Worm (Caenorhabditis elegans) whole organism, L4 larva: ENCODE data around the gene smf-3.

Experiments
- D1046.2 ChIP-seq: fragments of 200-800 bp; sonication (Bioruptor generic); IDR thresholded peaks from 2 replicates; pipeline ENCODE4 v1.3.6; 2022; ENCODE audit warnings: missing genetic modification characterization, missing compliant biosample characterization
- F26F4.8 ChIP-seq: fragments of 200-800 bp; sonication (Bioruptor generic); conservative IDR thresholded peaks from 2 replicates; pipeline ENCODE4 v1.3.6; 2022; ENCODE audit warnings: missing genetic modification characterization, missing compliant biosample characterization
- F49E8.2 ChIP-seq: sonication (generic microtip); optimal IDR thresholded peaks from 2 replicates; lab custom pipeline; 2016; ENCODE audit warnings: missing compliant biosample characterization, mild to moderate bottlenecking, missing genetic modification characterization, borderline replicate concordance
- T20F7.1 ChIP-seq: fragments of 200-800 bp; sonication (Bioruptor generic); optimal IDR thresholded peaks from 2 replicates; lab custom pipeline; 2018; ENCODE audit warnings: mild to moderate bottlenecking, missing genetic modification characterization, missing compliant biosample characterization
- Y5F2A.4 ChIP-seq: fragments of 200-800 bp; sonication (Bioruptor generic); optimal IDR thresholded peaks from 2 replicates; lab custom pipeline; 2018; ENCODE audit warnings: mild to moderate bottlenecking, missing genetic modification characterization, missing compliant biosample characterization
- ZK337.2 ChIP-seq: fragments of 200-800 bp; sonication (Bioruptor generic); IDR thresholded peaks from 2 replicates; pipeline ENCODE4 v1.3.6; 2022; ENCODE audit warnings: missing genetic modification reagents, missing genetic modification characterization, missing compliant biosample characterization
- aha-1 ChIP-seq: fragments of 150-350 bp; peaks from one replicate; lab custom pipeline; 2014; ENCODE audit warnings: missing biosample characterization, missing genetic modification characterization
- aly-2 ChIP-seq: sonication (generic microtip); optimal IDR thresholded peaks from 2 replicates; lab custom pipeline; 2018; ENCODE audit warnings: missing biosample characterization, missing genetic modification characterization
- ama-1 ChIP-seq: fragments of 150-350 bp; optimal IDR thresholded peaks from 2 replicates; lab custom pipeline; 2014; ENCODE audit warnings: inconsistent platforms, mixed read lengths
- ceh-20 ChIP-seq: fragments of 200-800 bp; sonication (Bioruptor generic); IDR thresholded peaks from 2 replicates; pipeline ENCODE4 v1.3.6; 2022; ENCODE audit warnings: missing genetic modification reagents, missing genetic modification characterization, missing compliant biosample characterization
- ceh-28 ChIP-seq: fragments of 150-350 bp; optimal IDR thresholded peaks from 2 replicates; lab custom pipeline; 2014; ENCODE audit warnings: missing biosample characterization, missing genetic modification reagents, missing genetic modification characterization
- ceh-32 ChIP-seq: sonication (generic microtip); optimal IDR thresholded peaks from 2 replicates; lab custom pipeline; 2016; ENCODE audit warnings: mild to moderate bottlenecking, missing genetic modification characterization, missing compliant biosample characterization; ENCODE audit not compliant: poor library complexity
- ceh-62 ChIP-seq: sonication (generic microtip); optimal IDR thresholded peaks from 2 replicates; lab custom pipeline; 2017; ENCODE audit warnings: missing biosample characterization, missing genetic modification characterization
- ces-1 ChIP-seq: fragments of 150-350 bp; sonication (generic microtip); optimal IDR thresholded peaks from 4 replicates; lab custom pipeline; 2014; ENCODE audit warnings: missing biosample characterization, missing genetic modification reagents, missing genetic modification characterization
- ctbp-1 ChIP-seq: fragments of 200-800 bp; sonication (Bioruptor generic); IDR thresholded peaks from 2 replicates; pipeline ENCODE4 v1.3.6; 2022; ENCODE audit warnings: missing genetic modification reagents, missing genetic modification characterization, missing compliant biosample characterization
- daf-12 ChIP-seq: fragments of 150-350 bp; optimal IDR thresholded peaks from 2 replicates; lab custom pipeline; 2014; ENCODE audit warnings: missing biosample characterization, missing genetic modification reagents, missing genetic modification characterization
- daf-16 ChIP-seq, 3 experiments: sonication (generic microtip); optimal IDR thresholded peaks; 2 replicates each; lab custom pipeline; 2016 to 2017; ENCODE audit warnings: missing genetic modification characterization in 3 of 3, missing genetic modification reagents in 3 of 3, mild to moderate bottlenecking in 2 of 3, missing compliant biosample characterization in 2 of 3, missing biosample characterization in 1 of 3, moderate library complexity in 1 of 3
- daf-19 ChIP-seq: fragments of 200-800 bp; sonication (Bioruptor generic); conservative IDR thresholded peaks from 2 replicates; pipeline ENCODE4 v1.3.6; 2022; ENCODE audit warnings: missing genetic modification characterization, missing compliant biosample characterization
- daf-8 ChIP-seq: fragments of 200-800 bp; sonication (Bioruptor generic); IDR thresholded peaks from 2 replicates; pipeline ENCODE4 v1.3.6; 2022; ENCODE audit warnings: missing genetic modification characterization, missing compliant biosample characterization
- dmd-6 ChIP-seq: fragments of 200-800 bp; sonication (Bioruptor generic); IDR thresholded peaks from 2 replicates; pipeline ENCODE4 v1.3.6; 2022; ENCODE audit warnings: missing genetic modification reagents, missing genetic modification characterization, missing compliant biosample characterization
- dmd-8 ChIP-seq: fragments of 200-800 bp; sonication (Bioruptor generic); IDR thresholded peaks from 2 replicates; pipeline ENCODE4 v1.3.6; 2022; ENCODE audit warnings: missing genetic modification characterization, missing compliant biosample characterization
- dpl-1 ChIP-seq: fragments of 150-350 bp; optimal IDR thresholded peaks from 2 replicates; lab custom pipeline; 2014; ENCODE audit warnings: missing biosample characterization, missing genetic modification reagents, missing genetic modification characterization
- duxl-1 ChIP-seq: sonication (generic microtip); optimal IDR thresholded peaks from 2 replicates; lab custom pipeline; 2016; ENCODE audit warnings: mild to moderate bottlenecking, missing genetic modification characterization, moderate library complexity, missing compliant biosample characterization; ENCODE audit not compliant: poor library complexity
- hlh-30 ChIP-seq: sonication (generic microtip); optimal IDR thresholded peaks from 2 replicates; lab custom pipeline; 2017; ENCODE audit warnings: antibody characterized with exemption, mild to moderate bottlenecking, missing genetic modification characterization, missing compliant biosample characterization; ENCODE audit not compliant: insufficient read depth
- hmg-1.1 ChIP-seq: fragments of 200-800 bp; sonication (Bioruptor generic); IDR thresholded peaks from 2 replicates; pipeline ENCODE4 v1.3.6; 2022; ENCODE audit warnings: missing genetic modification reagents, missing genetic modification characterization, missing compliant biosample characterization
- jun-1 ChIP-seq: fragments of 150-350 bp; optimal IDR thresholded peaks from 2 replicates; lab custom pipeline; 2014; ENCODE audit warnings: missing biosample characterization, missing genetic modification reagents, missing genetic modification characterization
- lin-13 ChIP-seq: fragments of 150-350 bp; optimal IDR thresholded peaks from 2 replicates; lab custom pipeline; 2014; ENCODE audit warnings: missing biosample characterization, missing genetic modification reagents, missing genetic modification characterization
- lin-15B ChIP-seq: fragments of 150-350 bp; sonication (generic microtip); optimal IDR thresholded peaks from 3 replicates; lab custom pipeline; 2014; ENCODE audit warnings: missing biosample characterization, missing genetic modification characterization
- lin-29 ChIP-seq: fragments of 200-800 bp; sonication (Bioruptor generic); IDR thresholded peaks from 2 replicates; pipeline ENCODE4 v1.3.6; 2022; ENCODE audit warnings: missing genetic modification reagents, missing genetic modification characterization, missing compliant biosample characterization
- lin-38 ChIP-seq: fragments of 200-800 bp; sonication (Bioruptor generic); IDR thresholded peaks from 2 replicates; pipeline ENCODE4 v1.3.6; 2022; ENCODE audit warnings: missing genetic modification reagents, missing genetic modification characterization, missing compliant biosample characterization
- lin-39 ChIP-seq: fragments of 150-350 bp; optimal IDR thresholded peaks from 2 replicates; lab custom pipeline; 2014; ENCODE audit warnings: missing biosample characterization, missing genetic modification reagents, missing genetic modification characterization
- lsy-2 ChIP-seq, 2 experiments: fragments of 150-350 bp in 1 of 2; sonication (generic microtip) in 1 of 2; optimal IDR thresholded peaks; 2 replicates each; lab custom pipeline; 2014 to 2017; ENCODE audit warnings: missing biosample characterization in 2 of 2, missing genetic modification characterization in 2 of 2
- madf-5 ChIP-seq, 2 experiments: fragments of 200-800 bp; sonication (Bioruptor generic); IDR thresholded peaks; 2 replicates each; pipeline ENCODE4 v1.3.6; 2022; ENCODE audit warnings: missing compliant biosample characterization in 2 of 2, missing genetic modification characterization in 2 of 2
- mdt-29 ChIP-seq: fragments of 200-800 bp; sonication (Bioruptor generic); IDR thresholded peaks from 2 replicates; pipeline ENCODE4 v1.3.6; 2022; ENCODE audit warnings: missing genetic modification reagents, missing genetic modification characterization, missing compliant biosample characterization
- mes-2 ChIP-seq: sonication (generic microtip); optimal IDR thresholded peaks from 2 replicates; lab custom pipeline; 2016; ENCODE audit warnings: missing genotype, mild to moderate bottlenecking, missing genetic modification characterization, missing compliant biosample characterization; ENCODE audit not compliant: poor library complexity, severe bottlenecking
- nhr-10 ChIP-seq: fragments of 150-350 bp; optimal IDR thresholded peaks from 2 replicates; lab custom pipeline; 2014; ENCODE audit warnings: missing biosample characterization, missing genetic modification characterization
- nhr-111 ChIP-seq: fragments of 200-800 bp; sonication (Bioruptor generic); optimal IDR thresholded peaks from 2 replicates; lab custom pipeline; 2018; ENCODE audit warnings: mild to moderate bottlenecking, missing genetic modification characterization, missing compliant biosample characterization
- nhr-28 ChIP-seq: fragments of 150-350 bp; optimal IDR thresholded peaks from 2 replicates; lab custom pipeline; 2014; ENCODE audit warnings: missing biosample characterization, missing genetic modification characterization
- nhr-41 ChIP-seq: fragments of 200-800 bp; sonication (Bioruptor generic); IDR thresholded peaks from 2 replicates; pipeline ENCODE4 v1.3.6; 2022; ENCODE audit warnings: missing genetic modification reagents, missing genetic modification characterization, missing compliant biosample characterization
- nhr-6 ChIP-seq: fragments of 150-350 bp; optimal IDR thresholded peaks from 2 replicates; lab custom pipeline; 2014; ENCODE audit warnings: missing biosample characterization, missing genetic modification characterization
- nhr-76 ChIP-seq: fragments of 150-350 bp; optimal IDR thresholded peaks from 2 replicates; lab custom pipeline; 2014; ENCODE audit warnings: missing biosample characterization, missing genetic modification characterization
- pha-4 ChIP-seq, 2 experiments: fragments of 150-350 bp in 1 of 2; fragments of 200-800 bp in 1 of 2; sonication (Bioruptor generic) in 1 of 2; IDR thresholded peaks in 1 of 2; optimal IDR thresholded peaks in 1 of 2; 2 replicates each; pipeline versions ENCODE4 v1.3.6 to Lab custom; 2014 to 2022; ENCODE audit warnings: missing genetic modification characterization in 2 of 2, missing genetic modification reagents in 2 of 2, missing biosample characterization in 1 of 2, missing compliant biosample characterization in 1 of 2
- snpc-1.2 ChIP-seq: fragments of 200-800 bp; sonication (Bioruptor generic); IDR thresholded peaks from 2 replicates; pipeline ENCODE4 v1.3.6; 2022; ENCODE audit warnings: missing genetic modification reagents, missing genetic modification characterization, missing compliant biosample characterization
- spr-1 ChIP-seq: sonication (generic microtip); optimal IDR thresholded peaks from 2 replicates; lab custom pipeline; 2016; ENCODE audit warnings: mild to moderate bottlenecking, missing genetic modification characterization, missing compliant biosample characterization
- vab-7 ChIP-seq: fragments of 200-800 bp; sonication (Bioruptor generic); IDR thresholded peaks from 2 replicates; pipeline ENCODE4 v1.3.6; 2022; ENCODE audit warnings: missing genetic modification reagents, missing genetic modification characterization, missing compliant biosample characterization
- ztf-7 ChIP-seq: fragments of 150-350 bp; optimal IDR thresholded peaks from 2 replicates; lab custom pipeline; 2014; ENCODE audit warnings: missing biosample characterization, missing genetic modification characterization

Gene smf-3

DNA sequence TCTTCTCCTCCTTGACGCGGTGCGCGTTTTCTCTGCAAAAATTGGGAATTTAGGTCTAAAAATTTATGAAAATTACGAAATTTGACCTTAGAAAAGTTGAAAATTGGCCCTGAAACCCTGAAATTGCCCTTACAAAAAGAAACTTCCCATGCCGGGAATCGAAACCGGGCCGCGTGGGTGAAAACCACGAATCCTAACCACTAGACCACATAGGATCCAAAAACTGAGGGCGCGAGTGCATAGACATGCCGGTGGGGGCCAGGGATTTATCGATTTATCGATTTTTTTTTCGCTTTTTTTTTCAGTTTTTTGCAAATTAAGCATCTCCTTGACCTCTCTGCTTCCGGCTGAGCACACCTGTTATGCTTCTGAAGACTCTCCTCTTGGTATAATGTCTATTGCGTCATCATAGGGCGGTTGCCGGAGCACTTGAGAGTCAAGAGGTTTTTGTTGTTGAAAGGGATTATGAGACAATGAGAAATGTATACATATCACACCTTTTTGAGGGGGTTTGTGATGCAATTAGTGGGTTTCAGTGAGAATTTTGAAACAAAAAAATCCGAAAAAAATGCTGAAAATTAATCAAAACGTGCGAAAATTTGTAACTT lies 21.1 kb downstream of the smf-3 start (continued):
- no peak for TF ChIP-seq daf-8
- TF ChIP-seq F49E8.2 (tag; lab: Kevin White, UChicago): peak; percentile 1
- no peak for TF ChIP-seq nhr-10 (tag; lab: Kevin White, UChicago)
- TF ChIP-seq D1046.2 (GFP tag; lab: Robert Waterston, UW): peak; percentile 85
- peak; percentile 0 for TF ChIP-seq T20F7.1 (GFP tag; lab: Kevin White, UChicago)
- TF ChIP-seq aly-2: no peak
- peak; percentile 73 for TF ChIP-seq Y5F2A.4 (GFP tag; lab: Kevin White, UChicago)
- peak in 1 of 2 experiments; percentile 43 for TF ChIP-seq lsy-2 (tag; optimal IDR thresholded peaks at IDR 0.05; lab: Kevin White, UChicago)
- TF ChIP-seq nhr-41: peak; percentile 94; the same call in 1 of the 2 replicates
- TF ChIP-seq lin-15B (tag; lab: Kevin White, UChicago): no peak
- TF ChIP-seq mes-2 (tag; lab: Kevin White, UChicago): peak; percentile 66
- no peak for TF ChIP-seq nhr-111 (GFP tag; lab: Kevin White, UChicago)

DNA sequence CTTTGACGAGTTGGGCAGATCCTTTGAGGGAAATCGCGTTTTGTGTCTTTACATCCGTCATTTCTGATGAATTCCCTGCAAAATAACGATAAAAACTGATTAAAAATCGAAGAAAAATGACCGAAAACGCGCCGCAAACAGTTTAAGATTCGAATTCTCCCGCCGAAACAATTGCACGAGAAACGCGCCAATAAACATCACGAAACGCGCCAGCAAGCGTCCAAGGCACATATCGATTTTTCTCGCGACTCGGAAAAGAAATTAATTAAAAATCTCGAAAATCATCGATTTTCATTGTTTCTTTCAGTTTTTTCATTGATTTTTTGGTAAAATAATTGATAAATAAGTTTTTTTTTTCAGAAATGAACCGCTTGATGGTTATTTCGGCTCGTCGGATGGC lies 22.3 kb downstream of the smf-3 start, which contains the start of the genes mdf-2 and nduv-3:
Gene mdf-2, minus strand, starts transcription at position 176 of the 400 bp plus-strand sequence.
Gene nduv-3, plus strand, starts transcription at position 361 of the 400 bp plus-strand sequence.
- TF ChIP-seq lin-15B (tag; lab: Kevin White, UChicago) (no peak), jun-1 (peak; percentile 38), lsy-2 (tag; optimal IDR thresholded peaks at IDR 0.05; lab: Kevin White, UChicago) (peak in 1 of 2 experiments; percentile 91), ctbp-1 (GFP tag; lab: Robert Waterston, UW) (no peak), madf-5 (GFP tag; IDR thresholded peaks at IDR 0.05; lab: Robert Waterston, UW) (no peak), ZK337.2 (GFP tag; lab: Robert Waterston, UW) (no peak), ztf-7 (peak; percentile 38), snpc-1.2 (GFP tag; lab: Robert Waterston, UW) (no peak), mdt-29 (GFP tag; lab: Robert Waterston, UW) (no peak; the same call in 1 of the 2 replicates), ceh-28 (tag; lab: Kevin White, UChicago) (peak; percentile 63), daf-19 (no peak), T20F7.1 (GFP tag; lab: Kevin White, UChicago) (peak; percentile 76), dmd-6 (GFP tag; lab: Robert Waterston, UW) (peak; percentile 35), dmd-8 (GFP tag; lab: Robert Waterston, UW) (no peak), pha-4 (GFP tag; IDR thresholded peaks at IDR 0.05; lab: Robert Waterston, UW) (no peak; the same call in 1 of the 2 replicates), pha-4 (tag; optimal IDR thresholded peaks at IDR 0.05; lab: Kevin White, UChicago) (peak; percentile 64), ceh-20 (peak; percentile 64), aly-2 (no peak), hlh-30 (peak; percentile 67), lin-38 (GFP tag; lab: Robert Waterston, UW) (peak; percentile 83), lin-39 (no peak), ama-1 (no peak), lin-29 (no peak), ces-1 (GFP tag; lab: Kevin White, UChicago) (no peak), ceh-62 (tag; lab: Kevin White, UChicago) (no peak), F26F4.8 (GFP tag; lab: Robert Waterston, UW) (no peak), nhr-28 (no peak), aha-1 (tag; lab: Kevin White, UChicago) (peak; percentile 72), nhr-76 (no peak), dpl-1 (GFP tag; lab: Kevin White, UChicago) (peak; percentile 92), mes-2 (tag; lab: Kevin White, UChicago) (peak; percentile 82), D1046.2 (GFP tag; lab: Robert Waterston, UW) (no peak), ceh-32 (no peak), vab-7 (GFP tag; lab: Robert Waterston, UW) (no peak), spr-1 (tag; lab: Kevin White, UChicago) (peak; percentile 40), duxl-1 (tag; lab: Kevin White, UChicago) (peak; percentile 27), daf-16 (GFP tag; optimal IDR thresholded peaks at IDR 0.05; lab: Kevin White, UChicago) (no peak), daf-16 (tag; optimal IDR thresholded peaks at IDR 0.05; lab: Kevin White, UChicago) (peak; percentile 33), nhr-6 (tag; lab: Kevin White, UChicago) (peak; percentile 58), daf-12 (tag; lab: Kevin White, UChicago) (no peak), nhr-10 (tag; lab: Kevin White, UChicago) (no peak), lin-13 (GFP tag; lab: Kevin White, UChicago) (peak; percentile 74), hmg-1.1 (GFP tag; lab: Robert Waterston, UW) (peak; percentile 61; the same call in 1 of the 2 replicates)
